Fruit fly (Drosophila melanogaster) whole organism, embryonic: Measurements from ENCODE around the gene CG14020.
A peak's percentile ranks its signal among the peaks of the same experiment; 100 is the strongest.

ENCODE experiments used
- CG10431 ChIP-seq: fragments of 200-800 bp; sonication (Bioruptor generic); optimal IDR thresholded peaks from 3 replicates; lab custom pipeline; 2018; ENCODE audit warnings: missing biosample characterization, mild to moderate bottlenecking, missing genetic modification characterization
- CG10543 ChIP-seq: fragments of 200-800 bp; sonication (Bioruptor generic); optimal IDR thresholded peaks from 3 replicates; lab custom pipeline; 2017; ENCODE audit warnings: missing biosample characterization, mild to moderate bottlenecking, missing genetic modification characterization, moderate library complexity
- CG10979 ChIP-seq: fragments of 200-800 bp; sonication (Bioruptor generic); optimal IDR thresholded peaks from 2 replicates; lab custom pipeline; 2018; ENCODE audit warnings: missing biosample characterization, mild to moderate bottlenecking, missing genetic modification characterization, moderate library complexity
- CG15073 ChIP-seq: fragments of 200-800 bp; sonication (Bioruptor generic); optimal IDR thresholded peaks from 2 replicates; lab custom pipeline; 2016; ENCODE audit warnings: missing biosample characterization, missing genetic modification characterization
- CG15269 ChIP-seq: fragments of 200-800 bp; sonication (Bioruptor generic); optimal IDR thresholded peaks from 2 replicates; lab custom pipeline; 2018; ENCODE audit warnings: missing biosample characterization, mild to moderate bottlenecking, missing genetic modification characterization, moderate library complexity
- CG17385 ChIP-seq: fragments of 200-800 bp; sonication (Bioruptor generic); optimal IDR thresholded peaks from 3 replicates; lab custom pipeline; 2018; ENCODE audit warnings: missing biosample characterization, mild to moderate bottlenecking, missing genetic modification characterization
- CG18599 ChIP-seq: fragments of 200-800 bp; sonication (Bioruptor generic); optimal IDR thresholded peaks from 3 replicates; lab custom pipeline; 2017; ENCODE audit warnings: missing biosample characterization, missing genetic modification characterization, mild to moderate bottlenecking, moderate library complexity, missing genetic modification reagents
- CG18764 ChIP-seq: fragments of 200-800 bp; sonication (Bioruptor generic); optimal IDR thresholded peaks from 3 replicates; lab custom pipeline; 2016; ENCODE audit warnings: missing biosample characterization, missing genetic modification characterization
- CG3995 ChIP-seq: fragments of 200-800 bp; sonication (Bioruptor generic); optimal IDR thresholded peaks from 3 replicates; lab custom pipeline; 2016; ENCODE audit warnings: missing biosample characterization, missing genetic modification characterization
- CG4820 ChIP-seq: fragments of 200-800 bp; sonication (Bioruptor generic); optimal IDR thresholded peaks from 3 replicates; lab custom pipeline; 2016; ENCODE audit warnings: missing biosample characterization, missing genetic modification characterization
- CG6654 ChIP-seq: fragments of 200-800 bp; sonication (Bioruptor generic); optimal IDR thresholded peaks from 2 replicates; lab custom pipeline; 2017; ENCODE audit warnings: missing biosample characterization, mild to moderate bottlenecking, missing genetic modification characterization
- CG6854 ChIP-seq: fragments of 200-800 bp; sonication (Bioruptor generic); optimal IDR thresholded peaks from 3 replicates; lab custom pipeline; 2017; ENCODE audit warnings: missing biosample characterization, mild to moderate bottlenecking, missing genetic modification characterization
- CG7271 ChIP-seq: fragments of 200-800 bp; sonication (Bioruptor generic); optimal IDR thresholded peaks from 2 replicates; lab custom pipeline; 2018; ENCODE audit warnings: missing biosample characterization, mild to moderate bottlenecking, missing genetic modification characterization, moderate library complexity
- CG8281 ChIP-seq: fragments of 200-800 bp; sonication (Bioruptor generic); optimal IDR thresholded peaks from 2 replicates; lab custom pipeline; 2018; ENCODE audit warnings: missing biosample characterization, mild to moderate bottlenecking, missing genetic modification characterization, moderate library complexity
- CG8944 ChIP-seq: fragments of 200-800 bp; sonication (Bioruptor generic); optimal IDR thresholded peaks from 3 replicates; lab custom pipeline; 2016; ENCODE audit warnings: missing biosample characterization, missing genetic modification characterization
- CG9932 ChIP-seq: fragments of 200-800 bp; sonication (Bioruptor generic); IDR thresholded peaks from 2 replicates; pipeline ENCODE4 v1.3.6; 2022; ENCODE audit warnings: missing biosample characterization, missing genetic modification characterization
- CHES-1-like ChIP-seq: fragments of 200-800 bp; sonication (Bioruptor generic); optimal IDR thresholded peaks from 2 replicates; lab custom pipeline; 2016; ENCODE audit warnings: missing biosample characterization, missing genetic modification characterization
- Dek ChIP-seq: fragments of 200-800 bp; sonication (Bioruptor generic); optimal IDR thresholded peaks from 3 replicates; lab custom pipeline; 2019; ENCODE audit warnings: missing biosample characterization, mild to moderate bottlenecking, missing genetic modification characterization, moderate library complexity
- Dip2 ChIP-seq: fragments of 200-800 bp; sonication (Bioruptor generic); IDR thresholded peaks from 2 replicates; pipeline ENCODE4 v1.3.6; 2022; ENCODE audit warnings: missing biosample characterization, missing genetic modification characterization
- Doc3 ChIP-seq: fragments of 200-800 bp; sonication (Bioruptor generic); IDR thresholded peaks from 3 replicates; pipeline ENCODE4 v1.3.6; 2022; ENCODE audit warnings: missing biosample characterization, missing genetic modification characterization; ENCODE audit not compliant: partially characterized antibody
- Dref ChIP-seq: fragments of 200-800 bp; sonication (Bioruptor generic); IDR thresholded peaks from 2 replicates; pipeline ENCODE4 v1.3.6; 2022; ENCODE audit warnings: missing biosample characterization, missing genetic modification characterization
- Drgx ChIP-seq: fragments of 200-800 bp; sonication (Bioruptor generic); IDR thresholded peaks from 2 replicates; pipeline ENCODE4 v1.3.6; 2022; ENCODE audit warnings: missing biosample characterization, missing genetic modification characterization
- HLH3B ChIP-seq: fragments of 200-800 bp; sonication (Bioruptor generic); IDR thresholded peaks from 2 replicates; pipeline ENCODE4 v1.3.6; 2022; ENCODE audit warnings: missing biosample characterization, missing genetic modification characterization
- Lhr ChIP-seq: fragments of 200-800 bp; sonication (Bioruptor generic); optimal IDR thresholded peaks from 3 replicates; lab custom pipeline; 2017; ENCODE audit warnings: mild to moderate bottlenecking, missing biosample characterization, missing genetic modification reagents, missing genetic modification characterization
- Lim3 ChIP-seq: fragments of 200-800 bp; sonication (Bioruptor generic); IDR thresholded peaks from 2 replicates; pipeline ENCODE4 v1.3.6; 2022; ENCODE audit warnings: missing biosample characterization, missing genetic modification characterization
- Lpt ChIP-seq: fragments of >200 bp; optimal IDR thresholded peaks from 2 replicates; lab custom pipeline; 2018; ENCODE audit warnings: missing biosample characterization, missing genetic modification characterization
- Myb ChIP-seq: fragments of 200-800 bp; sonication (Bioruptor generic); optimal IDR thresholded peaks from 2 replicates; lab custom pipeline; 2016; ENCODE audit warnings: missing biosample characterization, missing genetic modification characterization
- NfI ChIP-seq: fragments of 200-800 bp; sonication (Bioruptor generic); optimal IDR thresholded peaks from 3 replicates; lab custom pipeline; 2018; ENCODE audit warnings: missing biosample characterization, mild to moderate bottlenecking, missing genetic modification characterization, moderate library complexity
- Pdp1 ChIP-seq, 2 experiments: fragments of 200-800 bp; sonication (Bioruptor generic); optimal IDR thresholded peaks; 3 replicates each; lab custom pipeline; 2016; ENCODE audit warnings: missing biosample characterization in 2 of 2, missing genetic modification characterization in 2 of 2, mild to moderate bottlenecking in 1 of 2, moderate library complexity in 1 of 2
- Side ChIP-seq: fragments of 200-800 bp; sonication (Bioruptor generic); optimal IDR thresholded peaks from 2 replicates; lab custom pipeline; 2016; ENCODE audit warnings: missing biosample characterization, missing genetic modification characterization
- Sin3A ChIP-seq: fragments of >200 bp; optimal IDR thresholded peaks from 2 replicates; lab custom pipeline; 2018
- Sox100B ChIP-seq: fragments of 200-800 bp; sonication (Bioruptor generic); optimal IDR thresholded peaks from 3 replicates; lab custom pipeline; 2018; ENCODE audit warnings: missing biosample characterization, mild to moderate bottlenecking, missing genetic modification characterization
- TFAM ChIP-seq: fragments of 200-800 bp; sonication (Bioruptor generic); optimal IDR thresholded peaks from 2 replicates; lab custom pipeline; 2017; ENCODE audit warnings: missing biosample characterization, missing genetic modification characterization, inconsistent platforms
- Tbp ChIP-seq: fragments of >200 bp; optimal IDR thresholded peaks from 2 replicates; lab custom pipeline; 2018; ENCODE audit warnings: missing biosample characterization, missing genetic modification characterization
- Usf ChIP-seq: fragments of 200-800 bp; sonication (Bioruptor generic); optimal IDR thresholded peaks from 2 replicates; lab custom pipeline; 2017; ENCODE audit warnings: missing genotype, missing biosample characterization, missing genetic modification characterization
- aop ChIP-seq: fragments of 200-800 bp; sonication (Bioruptor generic); IDR thresholded peaks from 2 replicates; pipeline ENCODE4 v1.3.6; 2022; ENCODE audit warnings: missing biosample characterization, missing genetic modification characterization
- ap ChIP-seq: fragments of 200-800 bp; sonication (Bioruptor generic); IDR thresholded peaks from 2 replicates; pipeline ENCODE4 v1.3.6; 2022; ENCODE audit warnings: missing biosample characterization, missing genetic modification characterization
- az2 ChIP-seq: fragments of 200-800 bp; sonication (Bioruptor generic); optimal IDR thresholded peaks from 3 replicates; lab custom pipeline; 2016; ENCODE audit warnings: missing biosample characterization, missing genetic modification characterization
- bowl ChIP-seq: fragments of 200-800 bp; sonication (Bioruptor generic); IDR thresholded peaks from 2 replicates; pipeline ENCODE4 v1.3.6; 2022; ENCODE audit warnings: missing biosample characterization, missing genetic modification characterization
- caup ChIP-seq: fragments of 200-800 bp; sonication (Bioruptor generic); optimal IDR thresholded peaks from 3 replicates; lab custom pipeline; 2017; ENCODE audit warnings: missing biosample characterization, mild to moderate bottlenecking, missing genetic modification characterization, moderate library complexity; ENCODE audit not compliant: severe bottlenecking
- dati ChIP-seq: fragments of 200-800 bp; sonication (Bioruptor generic); IDR thresholded peaks from 2 replicates; pipeline ENCODE4 v1.3.6; 2022; ENCODE audit warnings: missing biosample characterization, missing genetic modification characterization
- dmrt99B ChIP-seq: fragments of 200-800 bp; sonication (Bioruptor generic); optimal IDR thresholded peaks from 2 replicates; lab custom pipeline; 2018; ENCODE audit warnings: missing biosample characterization, mild to moderate bottlenecking, missing genetic modification characterization, moderate library complexity
- dysf ChIP-seq: fragments of 200-800 bp; sonication (Bioruptor generic); IDR thresholded peaks from 3 replicates; pipeline ENCODE4 v1.3.6; 2022; ENCODE audit warnings: missing biosample characterization, missing genetic modification characterization
- hb ChIP-seq: fragments of 200-800 bp; sonication (Bioruptor generic); IDR thresholded peaks from 3 replicates; pipeline ENCODE4 v1.3.6; 2022; ENCODE audit warnings: missing biosample characterization, missing genetic modification characterization; ENCODE audit not compliant: partially characterized antibody
- hbn ChIP-seq: fragments of 200-800 bp; sonication (Bioruptor generic); IDR thresholded peaks from 2 replicates; pipeline ENCODE4 v1.3.6; 2022; ENCODE audit warnings: missing biosample characterization, missing genetic modification characterization; ENCODE audit not compliant: partially characterized antibody
- pho ChIP-seq: fragments of 200-800 bp; sonication (Bioruptor generic); optimal IDR thresholded peaks from 2 replicates; lab custom pipeline; 2016; ENCODE audit warnings: missing biosample characterization, missing genetic modification characterization
- ro ChIP-seq: fragments of 200-800 bp; sonication (Bioruptor generic); IDR thresholded peaks from 2 replicates; pipeline ENCODE4 v1.3.6; 2022; ENCODE audit warnings: missing biosample characterization, missing genetic modification characterization
- schlank ChIP-seq: fragments of 200-800 bp; sonication (Bioruptor generic); optimal IDR thresholded peaks from 2 replicates; lab custom pipeline; 2018; ENCODE audit warnings: missing biosample characterization, mild to moderate bottlenecking, missing genetic modification characterization
- scrt ChIP-seq: fragments of 200-800 bp; sonication (Bioruptor generic); optimal IDR thresholded peaks from 2 replicates; lab custom pipeline; 2018; ENCODE audit warnings: missing biosample characterization, mild to moderate bottlenecking, missing genetic modification characterization, moderate library complexity
- so ChIP-seq: fragments of 200-800 bp; sonication (Bioruptor generic); IDR thresholded peaks from 3 replicates; pipeline ENCODE4 v1.3.6; 2022; ENCODE audit warnings: missing biosample characterization, missing genetic modification characterization
- tup ChIP-seq: fragments of 200-800 bp; sonication (Bioruptor generic); optimal IDR thresholded peaks from 2 replicates; lab custom pipeline; 2016; ENCODE audit warnings: missing biosample characterization, mild to moderate bottlenecking, missing genetic modification characterization, moderate library complexity
- vfl ChIP-seq: fragments of 200-800 bp; sonication (Bioruptor generic); optimal IDR thresholded peaks from 2 replicates; lab custom pipeline; 2016; ENCODE audit warnings: missing biosample characterization, missing genetic modification characterization

The CG14020 gene

dm6 chr2L:5527861-5528260 is 10.3 kb downstream of the CG14020 start, which contains the start of gene CG31915 (continued):
- TF ChIP-seq CG3995 (GFP tag; lab: Kevin White, UChicago) = no peak
- no peak for TF ChIP-seq CG17385 (GFP tag; lab: Kevin White, UChicago)
- no peak for TF ChIP-seq Lhr
- TF ChIP-seq Dek = no peak
- TF ChIP-seq CG10979 (tag; lab: Kevin White, UChicago) = no peak
- no peak for TF ChIP-seq HLH3B
- peak; percentile 51 for TF ChIP-seq hbn
- TF ChIP-seq Usf = no peak
- no peak for TF ChIP-seq TFAM (GFP tag; lab: Kevin White, UChicago)
- TF ChIP-seq Dref (GFP tag; lab: Robert Waterston, UW) = peak; percentile 92
- TF ChIP-seq CHES-1-like = no peak
- TF ChIP-seq scrt (GFP tag; lab: Kevin White, UChicago) = no peak
- no peak for TF ChIP-seq bowl (GFP tag; lab: Robert Waterston, UW)
- no peak for TF ChIP-seq caup (GFP tag; lab: Kevin White, UChicago)
- no peak for TF ChIP-seq aop (GFP tag; lab: Robert Waterston, UW)
- TF ChIP-seq Lpt (GFP tag; lab: Kevin White, UChicago) = no peak
- TF ChIP-seq CG18599 = no peak
- no peak for TF ChIP-seq CG8944 (GFP tag; lab: Kevin White, UChicago)
- TF ChIP-seq CG10431 (GFP tag; lab: Kevin White, UChicago) = no peak
- no peak for TF ChIP-seq NfI
- no peak for TF ChIP-seq CG4820 (GFP tag; lab: Kevin White, UChicago)
- TF ChIP-seq schlank = no peak
- no peak for TF ChIP-seq dysf (GFP tag; lab: Robert Waterston, UW)
- TF ChIP-seq Sin3A = no peak
- TF ChIP-seq Myb (GFP tag; lab: Kevin White, UChicago) = peak; percentile 64
- TF ChIP-seq CG7271 (tag; lab: Kevin White, UChicago) = no peak
- TF ChIP-seq Drgx = no peak
- peak; percentile 77 for TF ChIP-seq CG6854 (GFP tag; lab: Kevin White, UChicago)
- no peak for TF ChIP-seq dmrt99B (tag; lab: Kevin White, UChicago)
- no peak for TF ChIP-seq Sox100B
- TF ChIP-seq ap (GFP tag; lab: Robert Waterston, UW) = no peak
- TF ChIP-seq vfl (GFP tag; lab: Kevin White, UChicago) = no peak
- no peak for TF ChIP-seq dati (GFP tag; lab: Robert Waterston, UW)
- no peak for TF ChIP-seq Pdp1 (GFP tag; optimal IDR thresholded peaks at IDR 0.05; lab: Kevin White, UChicago)
- TF ChIP-seq Dip2 (GFP tag; lab: Robert Waterston, UW) = no peak
- TF ChIP-seq CG18764 (GFP tag; lab: Kevin White, UChicago) = no peak
- no peak for TF ChIP-seq CG10543
- no peak for TF ChIP-seq so
- TF ChIP-seq az2 (GFP tag; lab: Kevin White, UChicago) = no peak
- no peak for TF ChIP-seq Side (GFP tag; lab: Kevin White, UChicago)
- no peak for TF ChIP-seq CG15269 (tag; lab: Kevin White, UChicago)
- TF ChIP-seq Doc3 (GFP tag; lab: Robert Waterston, UW) = peak; percentile 53; the same call in 2 of the 3 replicates
- TF ChIP-seq hb (GFP tag; lab: Robert Waterston, UW) = peak; percentile 85
- TF ChIP-seq pho (GFP tag; lab: Kevin White, UChicago) = no peak
- TF ChIP-seq CG15073 = no peak
- TF ChIP-seq ro (GFP tag; lab: Robert Waterston, UW) = no peak
- TF ChIP-seq tup (GFP tag; lab: Kevin White, UChicago) = no peak
- TF ChIP-seq Tbp = no peak
- no peak for TF ChIP-seq Lim3 (GFP tag; lab: Robert Waterston, UW)
- no peak for TF ChIP-seq CG9932 (GFP tag; lab: Robert Waterston, UW)
- no peak for TF ChIP-seq CG8281 (tag; lab: Kevin White, UChicago)
- TF ChIP-seq CG6654 (GFP tag; lab: Kevin White, UChicago) = peak; percentile 100
